Worm (Caenorhabditis elegans) whole organism, late embryonic: ENCODE measurements around the gene grl-5.

ENCODE experiments used
- C38D4.7 ChIP-seq: fragments of 200-800 bp; sonication (Bioruptor generic); optimal IDR thresholded peaks from 2 replicates; lab custom pipeline; 2018; ENCODE audit warnings: mild to moderate bottlenecking, missing genetic modification characterization, moderate library complexity, missing compliant biosample characterization
- K02D7.2 ChIP-seq: sonication (generic microtip); optimal IDR thresholded peaks from 2 replicates; lab custom pipeline; 2017; ENCODE audit warnings: mild to moderate bottlenecking, missing genetic modification characterization, missing compliant biosample characterization
- T23F11.4 ChIP-seq: fragments of 200-800 bp; sonication (Bioruptor generic); optimal IDR thresholded peaks from 2 replicates; lab custom pipeline; 2018; ENCODE audit warnings: mild to moderate bottlenecking, missing genetic modification characterization, missing compliant biosample characterization
- Y22D7AL.16 ChIP-seq: sonication (generic microtip); optimal IDR thresholded peaks from 2 replicates; lab custom pipeline; 2016; ENCODE audit warnings: missing genetic modification characterization, missing compliant biosample characterization
- ahr-1 ChIP-seq: sonication (generic microtip); optimal IDR thresholded peaks from 2 replicates; lab custom pipeline; 2016; ENCODE audit warnings: missing genetic modification characterization, missing compliant biosample characterization
- ama-1 ChIP-seq: fragments of 150-350 bp; optimal IDR thresholded peaks from 2 replicates; lab custom pipeline; 2014
- ceh-18 ChIP-seq: sonication (generic microtip); optimal IDR thresholded peaks from 2 replicates; lab custom pipeline; 2016; ENCODE audit warnings: missing genetic modification characterization, missing compliant biosample characterization
- ceh-19 ChIP-seq: fragments of 200-800 bp; sonication (Bioruptor generic); optimal IDR thresholded peaks from 2 replicates; lab custom pipeline; 2018; ENCODE audit warnings: mild to moderate bottlenecking, missing genetic modification characterization, missing compliant biosample characterization
- ceh-22 ChIP-seq: sonication (generic microtip); optimal IDR thresholded peaks from 2 replicates; lab custom pipeline; 2017; ENCODE audit warnings: missing biosample characterization, missing genetic modification characterization
- ceh-24 ChIP-seq: sonication (generic microtip); optimal IDR thresholded peaks from 2 replicates; lab custom pipeline; 2016; ENCODE audit warnings: mild to moderate bottlenecking, missing genetic modification characterization, missing compliant biosample characterization
- ceh-30 ChIP-seq: fragments of 150-350 bp; optimal IDR thresholded peaks from 2 replicates; lab custom pipeline; 2014; ENCODE audit warnings: missing biosample characterization, missing genetic modification characterization
- ceh-31 ChIP-seq: sonication (generic microtip); optimal IDR thresholded peaks from 2 replicates; lab custom pipeline; 2016; ENCODE audit warnings: missing genetic modification characterization, missing compliant biosample characterization
- ceh-34 ChIP-seq: sonication (generic microtip); optimal IDR thresholded peaks from 2 replicates; lab custom pipeline; 2016; ENCODE audit warnings: mild to moderate bottlenecking, missing genetic modification characterization, missing compliant biosample characterization
- che-1 ChIP-seq: sonication (generic microtip); optimal IDR thresholded peaks from 2 replicates; lab custom pipeline; 2016; ENCODE audit warnings: mild to moderate bottlenecking, missing genetic modification characterization, missing compliant biosample characterization
- dmd-4 ChIP-seq: sonication (generic microtip); optimal IDR thresholded peaks from 2 replicates; lab custom pipeline; 2016; ENCODE audit warnings: borderline replicate concordance, missing genetic modification characterization, missing compliant biosample characterization
- elt-2 ChIP-seq: sonication (generic microtip); optimal IDR thresholded peaks from 2 replicates; lab custom pipeline; 2016; ENCODE audit warnings: missing genetic modification reagents, missing genetic modification characterization, missing compliant biosample characterization
- fax-1 ChIP-seq: sonication (generic microtip); optimal IDR thresholded peaks from 2 replicates; lab custom pipeline; 2016; ENCODE audit warnings: missing genotype, missing genetic modification characterization, missing compliant biosample characterization
- fkh-10 ChIP-seq: fragments of 150-350 bp; optimal IDR thresholded peaks from 2 replicates; lab custom pipeline; 2014; ENCODE audit warnings: missing biosample characterization, missing genetic modification reagents, missing genetic modification characterization
- fkh-6 ChIP-seq: sonication (generic microtip); optimal IDR thresholded peaks from 2 replicates; lab custom pipeline; 2016; ENCODE audit warnings: missing genetic modification characterization, missing compliant biosample characterization
- gmeb-2 ChIP-seq: sonication (generic microtip); optimal IDR thresholded peaks from 2 replicates; lab custom pipeline; 2016; ENCODE audit warnings: missing genetic modification characterization, inconsistent platforms, missing compliant biosample characterization
- hlh-30 ChIP-seq: sonication (generic microtip); optimal IDR thresholded peaks from 2 replicates; lab custom pipeline; 2017; ENCODE audit warnings: antibody characterized with exemption, missing genetic modification characterization, missing compliant biosample characterization; ENCODE audit not compliant: insufficient read depth
- hlh-6 ChIP-seq: sonication (generic microtip); optimal IDR thresholded peaks from 2 replicates; lab custom pipeline; 2016; ENCODE audit warnings: missing genotype, missing genetic modification characterization, missing compliant biosample characterization
- hlh-8 ChIP-seq: sonication (generic microtip); optimal IDR thresholded peaks from 2 replicates; lab custom pipeline; 2016; ENCODE audit warnings: missing genotype, missing genetic modification characterization, missing compliant biosample characterization
- madf-2 ChIP-seq: sonication (generic microtip); optimal IDR thresholded peaks from 2 replicates; lab custom pipeline; 2017; ENCODE audit warnings: missing genetic modification characterization, missing compliant biosample characterization
- mec-3 ChIP-seq: sonication (generic microtip); optimal IDR thresholded peaks from 2 replicates; lab custom pipeline; 2016; ENCODE audit warnings: borderline replicate concordance, missing genetic modification characterization, missing compliant biosample characterization
- nfya-1 ChIP-seq: sonication (generic microtip); optimal IDR thresholded peaks from 2 replicates; lab custom pipeline; 2017; ENCODE audit warnings: missing genetic modification characterization, mild to moderate bottlenecking, missing compliant biosample characterization, antibody characterized with exemption, moderate library complexity
- pag-3 ChIP-seq: sonication (generic microtip); optimal IDR thresholded peaks from 2 replicates; lab custom pipeline; 2016; ENCODE audit warnings: missing compliant biosample characterization, missing genetic modification characterization, borderline replicate concordance
- pax-1 ChIP-seq: fragments of 150-350 bp; optimal IDR thresholded peaks from 2 replicates; lab custom pipeline; 2014; ENCODE audit warnings: missing biosample characterization, missing genetic modification characterization
- pros-1 ChIP-seq: fragments of 150-350 bp; optimal IDR thresholded peaks from 2 replicates; lab custom pipeline; 2014; ENCODE audit warnings: missing biosample characterization, missing genetic modification reagents, missing genetic modification characterization
- rnt-1 ChIP-seq: sonication (generic microtip); optimal IDR thresholded peaks from 2 replicates; lab custom pipeline; 2016; ENCODE audit warnings: missing genetic modification characterization, missing compliant biosample characterization
- tbx-2 ChIP-seq: sonication (generic microtip); optimal IDR thresholded peaks from 2 replicates; lab custom pipeline; 2016; ENCODE audit warnings: missing genetic modification characterization, missing compliant biosample characterization
- unc-3 ChIP-seq, 2 experiments: fragments of 200-800 bp in 1 of 2; sonication (Bioruptor generic) in 1 of 2; sonication (generic microtip) in 1 of 2; conservative IDR thresholded peaks in 1 of 2; optimal IDR thresholded peaks in 1 of 2; 2 replicates each; pipeline versions ENCODE4 v1.3.6 to Lab custom; 2016 to 2022; ENCODE audit warnings: missing compliant biosample characterization in 2 of 2, missing genetic modification characterization in 2 of 2, missing genetic modification reagents in 1 of 2
- unc-86 ChIP-seq: sonication (generic microtip); optimal IDR thresholded peaks from 2 replicates; lab custom pipeline; 2016; ENCODE audit warnings: missing genetic modification characterization, missing compliant biosample characterization
- zip-5 ChIP-seq: sonication (generic microtip); optimal IDR thresholded peaks from 2 replicates; lab custom pipeline; 2016; ENCODE audit warnings: missing genetic modification characterization, missing compliant biosample characterization
- ztf-16 ChIP-seq: sonication (generic microtip); optimal IDR thresholded peaks from 2 replicates; lab custom pipeline; 2017; ENCODE audit warnings: missing genetic modification characterization, missing compliant biosample characterization

Gene grl-5

DNA sequence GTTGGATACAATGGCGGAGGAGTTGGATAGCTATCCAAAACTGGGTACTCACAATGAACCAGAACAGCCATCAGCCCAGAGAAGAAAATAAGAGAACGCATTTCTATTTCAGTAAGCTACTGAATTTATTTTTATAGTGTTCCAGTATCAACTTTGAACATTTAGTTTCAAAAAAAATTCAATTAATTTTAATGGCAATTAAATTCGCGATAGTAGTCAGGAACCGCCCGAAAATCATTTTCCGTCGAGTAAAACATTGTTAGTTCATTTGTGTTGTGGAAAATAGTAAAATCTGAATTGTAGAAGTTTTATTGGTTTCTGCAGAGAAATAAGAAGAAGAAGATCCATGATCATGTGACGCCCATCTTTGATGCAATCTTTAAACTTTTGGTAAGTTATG, 3.7 kb upstream of the grl-5 start, which contains the start of gene Y47D7A.6:
Gene Y47D7A.6 (minus strand): TSS at position 101 of the 400 bp plus-strand sequence.
- TF ChIP-seq T23F11.4 (GFP tag; lab: Kevin White, UChicago), result no peak
- no peak for TF ChIP-seq C38D4.7 (GFP tag; lab: Kevin White, UChicago)

DNA sequence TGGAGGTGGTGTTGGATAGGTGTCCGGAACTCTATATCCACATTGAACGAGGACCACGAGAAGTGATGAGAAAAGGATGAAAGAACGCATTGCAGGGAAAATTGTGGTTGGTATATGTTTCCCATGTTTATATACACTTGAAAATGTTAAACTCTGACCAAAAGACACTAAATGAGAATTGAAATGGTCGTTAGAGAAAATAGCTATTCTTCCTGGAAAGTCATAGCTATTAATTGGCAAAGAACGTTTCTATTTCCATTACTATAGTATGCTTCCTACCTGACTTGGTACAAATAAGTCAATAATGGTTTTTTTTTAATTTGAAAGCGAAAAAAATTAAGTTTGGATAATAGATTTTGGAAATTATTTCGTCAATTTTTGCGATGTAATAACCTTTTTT, 2.2 kb upstream of the grl-5 start, which contains the start of gene Y47D7A.18:
Gene Y47D7A.18 (minus strand): TSS at position 101 of the 400 bp plus-strand sequence.
- TF ChIP-seq tbx-2 (tag; lab: Kevin White, UChicago), result no peak
- TF ChIP-seq gmeb-2 (tag; lab: Kevin White, UChicago), result no peak
- no peak for TF ChIP-seq hlh-6 (tag; lab: Kevin White, UChicago)
- TF ChIP-seq hlh-8, result no peak
- TF ChIP-seq fkh-10 (GFP tag; lab: Kevin White, UChicago), result no peak
- TF ChIP-seq ztf-16, result no peak
- TF ChIP-seq, all 69 proteins: peak for 0

DNA sequence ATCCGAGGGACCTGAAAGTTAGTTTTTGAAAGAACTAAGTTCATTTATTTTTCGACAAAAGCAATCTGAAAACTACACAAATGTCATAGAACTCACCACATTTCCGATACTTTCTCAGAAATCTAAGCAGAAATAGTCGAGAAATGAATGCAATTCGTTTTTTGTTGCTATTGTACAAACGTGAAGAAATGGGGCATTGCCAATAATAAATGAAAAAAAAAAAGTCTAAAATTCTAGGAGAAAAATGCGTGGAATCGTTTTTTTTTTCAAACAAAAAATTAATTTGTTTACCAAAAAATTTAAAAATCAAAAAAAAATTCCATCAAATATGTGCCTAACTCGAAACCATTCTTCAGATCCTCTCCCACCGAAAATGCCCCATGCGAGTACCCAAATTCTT, 2.7 kb downstream of the grl-5 start, which contains the start of gene Y47D7A.17:
Gene Y47D7A.17 (minus strand): TSS at position 101 of the 400 bp plus-strand sequence.
- no peak for TF ChIP-seq elt-2 (tag; lab: Kevin White, UChicago)
- no peak for TF ChIP-seq dmd-4
- no peak for TF ChIP-seq ahr-1 (tag; lab: Kevin White, UChicago)
- no peak for TF ChIP-seq ceh-34 (tag; lab: Kevin White, UChicago)
- TF ChIP-seq tbx-2 (tag; lab: Kevin White, UChicago), result no peak
- no peak for TF ChIP-seq Y22D7AL.16
- TF ChIP-seq ceh-22, result no peak
- TF ChIP-seq fax-1 (tag; lab: Kevin White, UChicago), result no peak
- TF ChIP-seq ceh-19 (GFP tag; lab: Kevin White, UChicago), result no peak
- TF ChIP-seq rnt-1, result no peak
- no peak for TF ChIP-seq ama-1 (lab: Kevin White, UChicago)
- no peak for TF ChIP-seq pax-1 (tag; lab: Kevin White, UChicago)
- no peak for TF ChIP-seq zip-5
- TF ChIP-seq K02D7.2 (tag; lab: Kevin White, UChicago), result no peak
- no peak for TF ChIP-seq gmeb-2 (tag; lab: Kevin White, UChicago)
- no peak for TF ChIP-seq pros-1
- no peak for TF ChIP-seq mec-3 (tag; lab: Kevin White, UChicago)
- no peak for TF ChIP-seq ztf-16
- TF ChIP-seq ceh-30 (tag; lab: Kevin White, UChicago), result no peak

ce11 chrV:4410643-4411042, 3.8 kb downstream of the grl-5 start, which contains the start of gene Y47D7A.3:
Y47D7A.3 (plus strand) TSS chrV:4410943.
- TF ChIP-seq nfya-1 (tag; lab: Kevin White, UChicago) (no peak), ceh-18 (tag; lab: Kevin White, UChicago) (no peak), ceh-31 (tag; lab: Kevin White, UChicago) (no peak), pax-1 (tag; lab: Kevin White, UChicago) (no peak), hlh-6 (tag; lab: Kevin White, UChicago) (no peak), K02D7.2 (tag; lab: Kevin White, UChicago) (no peak), ceh-34 (tag; lab: Kevin White, UChicago) (no peak), che-1 (tag; lab: Kevin White, UChicago) (no peak), ceh-24 (tag; lab: Kevin White, UChicago) (no peak), unc-86 (no peak), unc-3 (GFP tag; conservative IDR thresholded peaks at IDR 0.05; lab: Robert Waterston, UW) (no peak), unc-3 (tag; optimal IDR thresholded peaks at IDR 0.05; lab: Kevin White, UChicago) (no peak), madf-2 (tag; lab: Kevin White, UChicago) (no peak), fkh-6 (tag; lab: Kevin White, UChicago) (no peak), pag-3 (tag; lab: Kevin White, UChicago) (no peak), hlh-30 (tag; lab: Kevin White, UChicago) (no peak), zip-5 (no peak)
